Fruit fly (Drosophila melanogaster) whole organism, embryonic: ENCODE data around the gene CG14219.

Experiments
- Atf6 ChIP-seq: fragments of 200-800 bp; sonication (Bioruptor generic); IDR thresholded peaks from 2 replicates; pipeline ENCODE4 v1.3.6; 2022; ENCODE audit warnings: missing biosample characterization, missing genetic modification characterization
- Awh ChIP-seq: fragments of 200-800 bp; sonication (Bioruptor generic); IDR thresholded peaks from 2 replicates; pipeline ENCODE4, ENCODE4 v1.3.6; 2022; ENCODE audit warnings: missing biosample characterization, missing genetic modification characterization
- CG10267 ChIP-seq: fragments of 200-800 bp; sonication (Bioruptor generic); optimal IDR thresholded peaks from 2 replicates; lab custom pipeline; 2018; ENCODE audit warnings: missing biosample characterization, mild to moderate bottlenecking, missing genetic modification characterization, moderate library complexity
- CG12391 ChIP-seq: fragments of 200-800 bp; sonication (Bioruptor generic); optimal IDR thresholded peaks from 3 replicates; lab custom pipeline; 2018; ENCODE audit warnings: missing biosample characterization, mild to moderate bottlenecking, missing genetic modification characterization, moderate library complexity
- CG13287 ChIP-seq: fragments of 200-800 bp; sonication (Bioruptor generic); IDR thresholded peaks from 2 replicates; pipeline ENCODE4 v1.3.6; 2022; ENCODE audit warnings: missing biosample characterization, missing genetic modification characterization; ENCODE audit not compliant: partially characterized antibody
- CG13775 ChIP-seq: fragments of 200-800 bp; sonication (Bioruptor generic); optimal IDR thresholded peaks from 3 replicates; lab custom pipeline; 2017; ENCODE audit warnings: missing biosample characterization, mild to moderate bottlenecking, missing genetic modification characterization
- CG13894 ChIP-seq: fragments of 200-800 bp; sonication (Bioruptor generic); optimal IDR thresholded peaks from 3 replicates; lab custom pipeline; 2018; ENCODE audit warnings: missing biosample characterization, mild to moderate bottlenecking, missing genetic modification characterization, moderate library complexity
- CG14710 ChIP-seq: fragments of 200-800 bp; sonication (Bioruptor generic); optimal IDR thresholded peaks from 3 replicates; lab custom pipeline; 2019; ENCODE audit warnings: missing biosample characterization, mild to moderate bottlenecking, missing genetic modification characterization, moderate library complexity
- CG14965 ChIP-seq: fragments of 200-800 bp; sonication (Bioruptor generic); optimal IDR thresholded peaks from 2 replicates; lab custom pipeline; 2016; ENCODE audit warnings: missing biosample characterization, missing genetic modification characterization, borderline replicate concordance
- CG17359 ChIP-seq: fragments of 200-800 bp; sonication (Bioruptor generic); optimal IDR thresholded peaks from 3 replicates; lab custom pipeline; 2018; ENCODE audit warnings: missing biosample characterization, mild to moderate bottlenecking, missing genetic modification characterization, moderate library complexity
- CG18599 ChIP-seq: fragments of 200-800 bp; sonication (Bioruptor generic); optimal IDR thresholded peaks from 3 replicates; lab custom pipeline; 2017; ENCODE audit warnings: missing biosample characterization, missing genetic modification characterization, mild to moderate bottlenecking, moderate library complexity, missing genetic modification reagents
- CG33213 ChIP-seq: fragments of 200-800 bp; sonication (Bioruptor generic); optimal IDR thresholded peaks from 3 replicates; lab custom pipeline; 2016; ENCODE audit warnings: missing biosample characterization, missing genetic modification characterization
- CG3407 ChIP-seq: fragments of 200-800 bp; sonication (Bioruptor generic); optimal IDR thresholded peaks from 2 replicates; lab custom pipeline; 2018; ENCODE audit warnings: missing biosample characterization, mild to moderate bottlenecking, missing genetic modification characterization
- CG3726 ChIP-seq: fragments of 200-800 bp; sonication (Bioruptor generic); IDR thresholded peaks from 3 replicates; pipeline ENCODE4, ENCODE4 v1.3.6; 2022; ENCODE audit warnings: missing biosample characterization, missing genetic modification characterization
- CG3995 ChIP-seq: fragments of 200-800 bp; sonication (Bioruptor generic); optimal IDR thresholded peaks from 3 replicates; lab custom pipeline; 2016; ENCODE audit warnings: missing biosample characterization, missing genetic modification characterization
- CG4360 ChIP-seq: fragments of 200-800 bp; sonication (Bioruptor generic); IDR thresholded peaks from 2 replicates; pipeline ENCODE4 v1.3.6; 2022; ENCODE audit warnings: missing biosample characterization, missing genetic modification characterization
- CG6854 ChIP-seq: fragments of 200-800 bp; sonication (Bioruptor generic); optimal IDR thresholded peaks from 3 replicates; lab custom pipeline; 2017; ENCODE audit warnings: missing biosample characterization, mild to moderate bottlenecking, missing genetic modification characterization
- CG9797 ChIP-seq: fragments of 200-800 bp; sonication (Bioruptor generic); optimal IDR thresholded peaks from 3 replicates; lab custom pipeline; 2018; ENCODE audit warnings: missing biosample characterization, mild to moderate bottlenecking, missing genetic modification characterization
- HHEX ChIP-seq: fragments of 200-800 bp; sonication (Bioruptor generic); optimal IDR thresholded peaks from 3 replicates; lab custom pipeline; 2017; ENCODE audit warnings: missing biosample characterization, mild to moderate bottlenecking, missing genetic modification characterization, missing genetic modification reagents
- Jarid2 ChIP-seq: fragments of 200-800 bp; sonication (Bioruptor generic); optimal IDR thresholded peaks from 3 replicates; lab custom pipeline; 2017; ENCODE audit warnings: mild to moderate bottlenecking, missing biosample characterization, missing genetic modification reagents, missing genetic modification characterization
- Kr ChIP-seq: fragments of 200-800 bp; sonication (Bioruptor generic); optimal IDR thresholded peaks from 2 replicates; lab custom pipeline; 2017; ENCODE audit warnings: missing biosample characterization, mild to moderate bottlenecking, missing genetic modification characterization
- MBD-R2 ChIP-seq: fragments of 200-800 bp; sonication (Bioruptor generic); IDR thresholded peaks from 2 replicates; pipeline ENCODE4 v1.3.6; 2022; ENCODE audit warnings: missing biosample characterization, missing genetic modification characterization
- MTF-1 ChIP-seq: fragments of 200-800 bp; sonication (Bioruptor generic); optimal IDR thresholded peaks from 2 replicates; lab custom pipeline; 2018; ENCODE audit warnings: missing biosample characterization, mild to moderate bottlenecking, missing genetic modification characterization, borderline replicate concordance
- Max ChIP-seq: fragments of 200-800 bp; sonication (Bioruptor generic); optimal IDR thresholded peaks from 2 replicates; lab custom pipeline; 2016; ENCODE audit warnings: missing biosample characterization, mild to moderate bottlenecking, missing genetic modification characterization
- NC2β ChIP-seq: fragments of 200-800 bp; sonication (Bioruptor generic); optimal IDR thresholded peaks from 2 replicates; lab custom pipeline; 2016; ENCODE audit warnings: missing biosample characterization, missing genetic modification characterization
- Sin3A ChIP-seq: fragments of >200 bp; optimal IDR thresholded peaks from 2 replicates; lab custom pipeline; 2018
- ac ChIP-seq: fragments of 200-800 bp; sonication (Bioruptor generic); optimal IDR thresholded peaks from 3 replicates; lab custom pipeline; 2017; ENCODE audit warnings: missing biosample characterization, mild to moderate bottlenecking, missing genetic modification characterization
- ato ChIP-seq: fragments of 200-800 bp; sonication (Bioruptor generic); IDR thresholded peaks from 2 replicates; pipeline ENCODE4 v1.3.6; 2022; ENCODE audit warnings: missing biosample characterization, missing genetic modification characterization; ENCODE audit not compliant: partially characterized antibody
- bbx ChIP-seq: fragments of 200-800 bp; sonication (Bioruptor generic); IDR thresholded peaks from 2 replicates; pipeline ENCODE4 v1.3.6; 2022; ENCODE audit warnings: missing biosample characterization, missing genetic modification characterization; ENCODE audit not compliant: partially characterized antibody
- dysf ChIP-seq: fragments of 200-800 bp; sonication (Bioruptor generic); IDR thresholded peaks from 3 replicates; pipeline ENCODE4 v1.3.6; 2022; ENCODE audit warnings: missing biosample characterization, missing genetic modification characterization
- gce ChIP-seq: fragments of 200-800 bp; sonication (Bioruptor generic); IDR thresholded peaks from 3 replicates; pipeline ENCODE4 v1.3.6; 2022; ENCODE audit warnings: missing biosample characterization, missing genetic modification characterization
- gsb-n ChIP-seq: fragments of 200-800 bp; sonication (Bioruptor generic); optimal IDR thresholded peaks from 3 replicates; lab custom pipeline; 2018; ENCODE audit warnings: missing biosample characterization, mild to moderate bottlenecking, missing genetic modification characterization
- hbn ChIP-seq: fragments of 200-800 bp; sonication (Bioruptor generic); IDR thresholded peaks from 2 replicates; pipeline ENCODE4 v1.3.6; 2022; ENCODE audit warnings: missing biosample characterization, missing genetic modification characterization; ENCODE audit not compliant: partially characterized antibody
- hkb ChIP-seq, 2 experiments: fragments of 200-800 bp in 1 of 2; fragments of >200 bp in 1 of 2; sonication (Bioruptor generic) in 1 of 2; IDR thresholded peaks in 1 of 2; optimal IDR thresholded peaks in 1 of 2; 2 replicates each; pipeline versions ENCODE4 v1.3.6 to Lab custom; 2017 to 2022; ENCODE audit warnings: missing biosample characterization in 1 of 2, missing genetic modification characterization in 1 of 2
- jigr1 ChIP-seq: fragments of 200-800 bp; sonication (Bioruptor generic); IDR thresholded peaks from 3 replicates; pipeline ENCODE4 v1.3.6; 2022; ENCODE audit warnings: missing biosample characterization, missing genetic modification characterization
- jumu ChIP-seq: fragments of 200-800 bp; sonication (Bioruptor generic); optimal IDR thresholded peaks from 3 replicates; lab custom pipeline; 2016; ENCODE audit warnings: missing biosample characterization, missing genetic modification characterization
- lmd ChIP-seq: fragments of 200-800 bp; sonication (Bioruptor generic); IDR thresholded peaks from 2 replicates; pipeline ENCODE4 v1.3.6; 2022; ENCODE audit warnings: missing biosample characterization, missing genetic modification characterization
- luna ChIP-seq: fragments of 200-800 bp; sonication (Bioruptor generic); optimal IDR thresholded peaks from 2 replicates; lab custom pipeline; 2016; ENCODE audit warnings: missing biosample characterization, missing genetic modification characterization
- nerfin-1 ChIP-seq: fragments of 200-800 bp; sonication (Bioruptor generic); optimal IDR thresholded peaks from 3 replicates; lab custom pipeline; 2019; ENCODE audit warnings: missing biosample characterization, mild to moderate bottlenecking, missing genetic modification characterization, moderate library complexity
- nmo ChIP-seq: fragments of 200-800 bp; sonication (Bioruptor generic); optimal IDR thresholded peaks from 2 replicates; lab custom pipeline; 2018; ENCODE audit warnings: missing biosample characterization, mild to moderate bottlenecking, missing genetic modification characterization, moderate library complexity
- pb ChIP-seq: fragments of 200-800 bp; sonication (Bioruptor generic); optimal IDR thresholded peaks from 3 replicates; lab custom pipeline; 2016; ENCODE audit warnings: missing biosample characterization, missing genetic modification characterization
- pzg ChIP-seq: fragments of 200-800 bp; sonication (Bioruptor generic); optimal IDR thresholded peaks from 3 replicates; lab custom pipeline; 2018; ENCODE audit warnings: missing biosample characterization, mild to moderate bottlenecking, missing genetic modification characterization, moderate library complexity
- schlank ChIP-seq: fragments of 200-800 bp; sonication (Bioruptor generic); optimal IDR thresholded peaks from 2 replicates; lab custom pipeline; 2018; ENCODE audit warnings: missing biosample characterization, mild to moderate bottlenecking, missing genetic modification characterization
- sima ChIP-seq: fragments of 200-800 bp; sonication (Bioruptor generic); optimal IDR thresholded peaks from 2 replicates; lab custom pipeline; 2016; ENCODE audit warnings: missing biosample characterization, missing genetic modification characterization
- trem ChIP-seq: fragments of 200-800 bp; optimal IDR thresholded peaks from 3 replicates; lab custom pipeline; 2019; ENCODE audit warnings: missing biosample characterization, mild to moderate bottlenecking, missing genetic modification characterization, moderate library complexity
- vfl ChIP-seq: fragments of 200-800 bp; sonication (Bioruptor generic); optimal IDR thresholded peaks from 2 replicates; lab custom pipeline; 2016; ENCODE audit warnings: missing biosample characterization, missing genetic modification characterization
- vnd ChIP-seq: fragments of 200-800 bp; sonication (Bioruptor generic); IDR thresholded peaks from 3 replicates; pipeline ENCODE4 v1.3.6; 2022; ENCODE audit warnings: missing biosample characterization, missing genetic modification characterization; ENCODE audit not compliant: partially characterized antibody
- wdn ChIP-seq: fragments of 200-800 bp; sonication (Bioruptor generic); IDR thresholded peaks from 2 replicates; pipeline ENCODE4 v1.3.6; 2022; ENCODE audit warnings: missing biosample characterization, missing genetic modification characterization
- z ChIP-seq: fragments of 200-800 bp; sonication (Bioruptor generic); IDR thresholded peaks from 3 replicates; pipeline ENCODE4 v1.3.6; 2022; ENCODE audit warnings: missing biosample characterization, missing genetic modification characterization

Gene CG14219

DNA sequence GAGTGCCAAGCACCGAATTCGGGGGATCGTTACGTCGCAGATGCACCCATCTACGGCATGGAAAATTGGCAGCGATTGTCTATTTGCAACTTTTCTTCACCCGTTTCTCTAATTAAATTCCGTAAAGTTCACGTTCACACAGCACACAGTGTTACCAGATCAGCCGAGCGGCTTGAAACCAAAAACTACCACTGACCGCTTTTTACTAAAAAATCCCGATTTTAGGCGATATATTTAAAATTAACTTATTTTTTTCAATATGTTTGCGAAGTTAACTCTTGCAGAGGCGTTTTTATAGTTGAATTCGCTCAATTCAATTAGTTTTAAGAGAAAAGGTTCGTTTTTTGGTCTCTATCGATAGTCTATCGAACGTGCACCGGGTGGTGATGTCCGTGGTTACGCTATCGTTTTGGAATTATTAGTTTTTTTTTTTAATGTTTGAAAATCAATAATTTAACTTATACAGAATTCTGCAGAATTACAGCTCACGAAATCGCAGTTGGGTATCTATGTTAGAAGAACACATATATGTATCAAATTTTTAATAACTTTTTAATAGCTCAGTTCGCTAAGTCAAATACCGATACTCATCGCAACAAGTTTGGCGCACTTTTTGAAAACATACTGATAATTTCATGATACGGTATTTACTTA, 10.2 kb downstream of the CG14219 start, which contains the start of gene Tao:
TSS of gene Tao (minus strand) at position 153 of the 654 bp plus-strand sequence.
- no peak for TF ChIP-seq hkb (optimal IDR thresholded peaks at IDR 0.05; lab: Kevin White, UChicago)
- no peak for TF ChIP-seq hkb (GFP tag; IDR thresholded peaks at IDR 0.05; lab: Robert Waterston, UW)
- TF ChIP-seq trem (tag; lab: Kevin White, UChicago) = peak; percentile 12
- no peak for TF ChIP-seq z (GFP tag; lab: Robert Waterston, UW)
- no peak for TF ChIP-seq MTF-1
- TF ChIP-seq vfl (GFP tag; lab: Kevin White, UChicago) = no peak
- peak; percentile 70 for TF ChIP-seq Sin3A (lab: Kevin White, UChicago)
- TF ChIP-seq CG18599 = no peak
- TF ChIP-seq Jarid2 (GFP tag; lab: Kevin White, UChicago) = no peak
- no peak for TF ChIP-seq jumu (GFP tag; lab: Kevin White, UChicago)
- no peak for TF ChIP-seq schlank (tag; lab: Kevin White, UChicago)
- TF ChIP-seq ato (GFP tag; lab: Robert Waterston, UW) = peak; percentile 42
- TF ChIP-seq gce = no peak
- TF ChIP-seq CG10267 = peak; percentile 37
- TF ChIP-seq CG3726 (GFP tag; lab: Robert Waterston, UW) = no peak
- no peak for TF ChIP-seq CG13894
- TF ChIP-seq sima (GFP tag; lab: Kevin White, UChicago) = no peak
- no peak for TF ChIP-seq Atf6 (GFP tag; lab: Robert Waterston, UW)
- TF ChIP-seq bbx (GFP tag; lab: Robert Waterston, UW) = peak; percentile 69
- TF ChIP-seq CG6854 (GFP tag; lab: Kevin White, UChicago) = no peak
- TF ChIP-seq NC2β (GFP tag; lab: Kevin White, UChicago) = no peak
- peak; percentile 84 for TF ChIP-seq gsb-n (tag; lab: Kevin White, UChicago)
- peak; percentile 17; the same call in 1 of the 2 replicates for TF ChIP-seq MBD-R2 (GFP tag; lab: Robert Waterston, UW)
- peak; percentile 17 for TF ChIP-seq CG13775
- TF ChIP-seq CG4360 (GFP tag; lab: Robert Waterston, UW) = no peak
- no peak for TF ChIP-seq CG14965 (GFP tag; lab: Kevin White, UChicago)
- no peak for TF ChIP-seq wdn (GFP tag; lab: Robert Waterston, UW)
- TF ChIP-seq CG9797 (GFP tag; lab: Kevin White, UChicago) = peak; percentile 72
- no peak; the same call in 2 of the 3 replicates for TF ChIP-seq jigr1 (GFP tag; lab: Robert Waterston, UW)
- peak; percentile 83 for TF ChIP-seq CG13287 (GFP tag; lab: Robert Waterston, UW)
- TF ChIP-seq Kr (GFP tag; lab: Kevin White, UChicago) = no peak
- TF ChIP-seq CG3995 (GFP tag; lab: Kevin White, UChicago) = peak; percentile 78
- no peak for TF ChIP-seq CG3407 (GFP tag; lab: Kevin White, UChicago)
- peak; percentile 58 for TF ChIP-seq CG14710 (tag; lab: Kevin White, UChicago)
- TF ChIP-seq lmd (GFP tag; lab: Robert Waterston, UW) = no peak
- no peak for TF ChIP-seq dysf
- peak; percentile 21 for TF ChIP-seq Max (GFP tag; lab: Kevin White, UChicago)
- peak; percentile 43 for TF ChIP-seq nmo (GFP tag; lab: Kevin White, UChicago)
- TF ChIP-seq CG17359 (tag; lab: Kevin White, UChicago) = no peak
- TF ChIP-seq CG12391 = peak; percentile 41
- peak; percentile 70 for TF ChIP-seq hbn (GFP tag; lab: Robert Waterston, UW)
- TF ChIP-seq Awh (GFP tag; lab: Robert Waterston, UW) = no peak
- no peak for TF ChIP-seq ac (GFP tag; lab: Kevin White, UChicago)
- TF ChIP-seq pzg (GFP tag; lab: Kevin White, UChicago) = peak; percentile 41
- TF ChIP-seq vnd (GFP tag; lab: Robert Waterston, UW) = peak; percentile 89
- no peak for TF ChIP-seq luna
- TF ChIP-seq HHEX = no peak
- TF ChIP-seq CG33213 (GFP tag; lab: Kevin White, UChicago) = peak; percentile 17
- TF ChIP-seq nerfin-1 (tag; lab: Kevin White, UChicago) = no peak
- TF ChIP-seq pb = no peak
